Worm (Caenorhabditis elegans) whole organism, L4 larva: Measurements from ENCODE around the gene Y102A5C.2.

Experiments
- F49E8.2 ChIP-seq: sonication (generic microtip); optimal IDR thresholded peaks from 2 replicates; lab custom pipeline; 2016; ENCODE audit warnings: missing compliant biosample characterization, mild to moderate bottlenecking, missing genetic modification characterization, borderline replicate concordance
- R02D3.7 ChIP-seq: fragments of 150-350 bp; sonication (generic microtip); optimal IDR thresholded peaks from 3 replicates; lab custom pipeline; 2014; ENCODE audit warnings: missing biosample characterization, missing genetic modification characterization
- daf-12 ChIP-seq: fragments of 150-350 bp; optimal IDR thresholded peaks from 2 replicates; lab custom pipeline; 2014; ENCODE audit warnings: missing biosample characterization, missing genetic modification reagents, missing genetic modification characterization
- daf-16 ChIP-seq, 3 experiments: sonication (generic microtip); optimal IDR thresholded peaks; 2 replicates each; lab custom pipeline; 2016 to 2017; ENCODE audit warnings: missing genetic modification characterization in 3 of 3, missing genetic modification reagents in 3 of 3, mild to moderate bottlenecking in 2 of 3, missing compliant biosample characterization in 2 of 3, missing biosample characterization in 1 of 3, moderate library complexity in 1 of 3
- gei-8 ChIP-seq: fragments of 200-800 bp; sonication (Bioruptor generic); optimal IDR thresholded peaks from 2 replicates; lab custom pipeline; 2018; ENCODE audit warnings: mild to moderate bottlenecking, missing genetic modification characterization, missing compliant biosample characterization
- lin-29 ChIP-seq: fragments of 200-800 bp; sonication (Bioruptor generic); IDR thresholded peaks from 2 replicates; pipeline ENCODE4 v1.3.6; 2022; ENCODE audit warnings: missing genetic modification reagents, missing genetic modification characterization, missing compliant biosample characterization
- mep-1 ChIP-seq: fragments of 150-350 bp; sonication (generic microtip); optimal IDR thresholded peaks from 3 replicates; lab custom pipeline; 2014; ENCODE audit warnings: missing biosample characterization, missing genetic modification characterization
- nhr-25 ChIP-seq: sonication (generic microtip); optimal IDR thresholded peaks from 2 replicates; lab custom pipeline; 2017; ENCODE audit warnings: missing genetic modification characterization, mild to moderate bottlenecking, missing compliant biosample characterization, antibody characterized with exemption, moderate library complexity, borderline replicate concordance; ENCODE audit not compliant: insufficient read depth
- nhr-28 ChIP-seq: fragments of 150-350 bp; optimal IDR thresholded peaks from 2 replicates; lab custom pipeline; 2014; ENCODE audit warnings: missing biosample characterization, missing genetic modification characterization
- saeg-2 ChIP-seq: fragments of 200-800 bp; sonication (Bioruptor generic); IDR thresholded peaks from 2 replicates; pipeline ENCODE4 v1.3.6; 2022; ENCODE audit warnings: missing genetic modification reagents, missing genetic modification characterization, missing compliant biosample characterization
- ztf-11 ChIP-seq: fragments of 150-350 bp; optimal IDR thresholded peaks from 2 replicates; lab custom pipeline; 2014; ENCODE audit warnings: missing biosample characterization, missing genetic modification characterization

- TF ChIP-seq nhr-28 (tag; lab: Kevin White, UChicago) (no peak), daf-16 (GFP tag; optimal IDR thresholded peaks at IDR 0.05; lab: Kevin White, UChicago) (no peak), daf-16 (tag; optimal IDR thresholded peaks at IDR 0.05; lab: Kevin White, UChicago) (no peak), ztf-11 (no peak), nhr-25 (tag; lab: Kevin White, UChicago) (no peak), lin-29 (GFP tag; lab: Robert Waterston, UW) (no peak), F49E8.2 (tag; lab: Kevin White, UChicago) (no peak), saeg-2 (no peak), R02D3.7 (tag; lab: Kevin White, UChicago) (no peak), gei-8 (GFP tag; lab: Kevin White, UChicago) (no peak), daf-12 (tag; lab: Kevin White, UChicago) (no peak), mep-1 (tag; lab: Kevin White, UChicago) (no peak)
Observed at ce11 chrV:16884744-16885143, 33.8 kb upstream of the Y102A5C.2 start, which contains the start of gene F09C6.13.
